Worm (Caenorhabditis elegans) whole organism, L2 larva: ENCODE data around the gene R11E3.1.

Experiments
- C34F6.9 ChIP-seq: fragments of 150-350 bp; optimal IDR thresholded peaks from 2 replicates; lab custom pipeline; 2014; ENCODE audit warnings: missing biosample characterization, missing genetic modification characterization
- R02D3.7 ChIP-seq: fragments of 150-350 bp; optimal IDR thresholded peaks from 2 replicates; lab custom pipeline; 2014; ENCODE audit warnings: missing biosample characterization, missing genetic modification characterization
- Y55F3AM.14 ChIP-seq: fragments of 200-800 bp; sonication (Bioruptor generic); optimal IDR thresholded peaks from 2 replicates; lab custom pipeline; 2018; ENCODE audit warnings: mild to moderate bottlenecking, missing genetic modification characterization, missing compliant biosample characterization
- egl-27 ChIP-seq: sonication (generic microtip); optimal IDR thresholded peaks from 3 replicates; lab custom pipeline; 2017; ENCODE audit warnings: missing biosample characterization, missing genetic modification reagents, missing genetic modification characterization
- elt-3 ChIP-seq: sonication (generic microtip); optimal IDR thresholded peaks from 2 replicates; lab custom pipeline; 2017; ENCODE audit warnings: missing biosample characterization, missing genetic modification characterization
- mab-5 ChIP-seq: fragments of 150-350 bp; optimal IDR thresholded peaks from 2 replicates; lab custom pipeline; 2014; ENCODE audit warnings: missing biosample characterization, missing genetic modification characterization
- mdl-1 ChIP-seq, 2 experiments: fragments of 150-350 bp in 1 of 2; sonication (generic microtip) in 1 of 2; optimal IDR thresholded peaks; 2 replicates each; lab custom pipeline; 2017; ENCODE audit warnings: missing biosample characterization in 2 of 2, missing genetic modification characterization in 2 of 2
- nhr-10 ChIP-seq: sonication (generic microtip); optimal IDR thresholded peaks from 2 replicates; lab custom pipeline; 2017; ENCODE audit warnings: missing biosample characterization, missing genetic modification characterization
- nhr-12 ChIP-seq: fragments of 150-350 bp; optimal IDR thresholded peaks from 2 replicates; lab custom pipeline; 2014; ENCODE audit warnings: missing biosample characterization, missing genetic modification characterization
- skn-1 ChIP-seq: sonication (generic microtip); optimal IDR thresholded peaks from 2 replicates; lab custom pipeline; 2017; ENCODE audit warnings: missing biosample characterization, missing genetic modification characterization
- snpc-4 ChIP-seq: fragments of 150-350 bp; optimal IDR thresholded peaks from 2 replicates; lab custom pipeline; 2014; ENCODE audit warnings: missing biosample characterization, missing genetic modification characterization
- unc-62 ChIP-seq: fragments of 150-350 bp; optimal IDR thresholded peaks from 2 replicates; lab custom pipeline; 2014; ENCODE audit warnings: missing biosample characterization, missing genetic modification reagents, missing genetic modification characterization
- ztf-4 ChIP-seq: fragments of 150-350 bp; optimal IDR thresholded peaks from 2 replicates; lab custom pipeline; 2014; ENCODE audit warnings: missing biosample characterization, missing genetic modification characterization

- no peak for TF ChIP-seq C34F6.9 (tag; lab: Kevin White, UChicago)
- TF ChIP-seq R02D3.7 (tag; lab: Kevin White, UChicago): no peak
- no peak for TF ChIP-seq ztf-4 (tag; lab: Kevin White, UChicago)
- no peak for TF ChIP-seq skn-1 (tag; lab: Kevin White, UChicago)
- TF ChIP-seq mdl-1 (tag; optimal IDR thresholded peaks at IDR 0.05; lab: Kevin White, UChicago): no peak
- no peak for TF ChIP-seq nhr-10 (tag; lab: Kevin White, UChicago)
- TF ChIP-seq elt-3: no peak
- TF ChIP-seq snpc-4 (tag; lab: Kevin White, UChicago): no peak
- TF ChIP-seq unc-62 (GFP tag; lab: Kevin White, UChicago): no peak
- no peak for TF ChIP-seq Y55F3AM.14 (GFP tag; lab: Kevin White, UChicago)
- TF ChIP-seq egl-27 (tag; lab: Kevin White, UChicago): no peak
- TF ChIP-seq nhr-12 (tag; lab: Kevin White, UChicago): no peak
- no peak for TF ChIP-seq mab-5 (tag; lab: Kevin White, UChicago)
These were observed 33.5 kb upstream of the R11E3.1 start, which contains the start of the genes fbxb-77 and Y17G9B.11 for ce11 chrIV:4755929-4756655.
